Worm (Caenorhabditis elegans) whole organism, early embryonic: ENCODE results near the gene Y57G11C.28.

ENCODE experiments used
- B0310.2 ChIP-seq: sonication (generic microtip); optimal IDR thresholded peaks from 2 replicates; lab custom pipeline; 2016; ENCODE audit warnings: mild to moderate bottlenecking, missing genetic modification characterization, missing compliant biosample characterization
- aly-1 ChIP-seq: sonication (generic microtip); optimal IDR thresholded peaks from 2 replicates; lab custom pipeline; 2016; ENCODE audit warnings: missing genetic modification characterization, missing compliant biosample characterization
- ama-1 ChIP-seq: fragments of 150-350 bp; optimal IDR thresholded peaks from 2 replicates; lab custom pipeline; 2014
- ets-7 ChIP-seq: sonication (generic microtip); optimal IDR thresholded peaks from 2 replicates; lab custom pipeline; 2016; ENCODE audit warnings: missing genotype, missing genetic modification characterization, missing compliant biosample characterization
- flt-1 ChIP-seq: fragments of 200-800 bp; sonication (Bioruptor generic); IDR thresholded peaks from 2 replicates; pipeline ENCODE4 v1.3.6; 2022; ENCODE audit warnings: missing genetic modification characterization, missing compliant biosample characterization
- hmbx-1 ChIP-seq: sonication (generic microtip); optimal IDR thresholded peaks from 2 replicates; lab custom pipeline; 2016; ENCODE audit warnings: mild to moderate bottlenecking, missing genetic modification characterization, missing compliant biosample characterization
- hnd-1 ChIP-seq: sonication (generic microtip); optimal IDR thresholded peaks from 2 replicates; lab custom pipeline; 2016; ENCODE audit warnings: missing genetic modification characterization, missing compliant biosample characterization
- scrt-1 ChIP-seq: fragments of 200-800 bp; sonication (Bioruptor generic); IDR thresholded peaks from 2 replicates; pipeline ENCODE4 v1.3.6; 2022; ENCODE audit warnings: missing genetic modification characterization, missing compliant biosample characterization

- no peak for TF ChIP-seq flt-1
- no peak for TF ChIP-seq aly-1 (tag; lab: Kevin White, UChicago)
- TF ChIP-seq hmbx-1 (tag; lab: Kevin White, UChicago) = no peak
- TF ChIP-seq B0310.2 (tag; lab: Kevin White, UChicago) = no peak
- no peak for TF ChIP-seq hnd-1 (tag; lab: Kevin White, UChicago)
- TF ChIP-seq scrt-1 (GFP tag; lab: Robert Waterston, UW) = no peak
- no peak for TF ChIP-seq ets-7
- TF ChIP-seq ama-1 (lab: Kevin White, UChicago) = no peak
Observed at ce11 chrIV:14894339-14894738, 35.2 kb upstream of the Y57G11C.28 start.
